Fruit fly (Drosophila melanogaster) whole organism, wandering third instar larva: ENCODE measurements around the gene IFT57.
A peak's percentile ranks its signal among the peaks of the same experiment; 100 is the strongest.

Source experiments
- Abd-B ChIP-seq: fragments of >200 bp; optimal IDR thresholded peaks from 2 replicates; lab custom pipeline; 2017; ENCODE audit warnings: missing biosample characterization, missing genetic modification characterization
- CG32264 ChIP-seq: fragments of 200-800 bp; sonication (Bioruptor generic); optimal IDR thresholded peaks from 2 replicates; lab custom pipeline; 2016; ENCODE audit warnings: missing biosample characterization, missing genetic modification characterization
- CG9705 ChIP-seq: fragments of 200-800 bp; sonication (Bioruptor generic); optimal IDR thresholded peaks from 2 replicates; lab custom pipeline; 2018; ENCODE audit warnings: missing biosample characterization, mild to moderate bottlenecking, missing genetic modification characterization
- CrebA ChIP-seq: fragments of 200-800 bp; sonication (Bioruptor generic); optimal IDR thresholded peaks from 2 replicates; lab custom pipeline; 2016; ENCODE audit warnings: missing biosample characterization, mild to moderate bottlenecking, missing genetic modification characterization, borderline replicate concordance
- Dfd ChIP-seq: fragments of >200 bp; optimal IDR thresholded peaks from 2 replicates; lab custom pipeline; 2017; ENCODE audit warnings: missing biosample characterization, missing genetic modification characterization
- Dif ChIP-seq: fragments of 200-275, 200-300 bp; sonication (Bioruptor generic); optimal IDR thresholded peaks from 2 replicates; lab custom pipeline; 2018; ENCODE audit warnings: missing biosample characterization, missing genetic modification characterization; ENCODE audit not compliant: partially characterized antibody
- HLH106 ChIP-seq: fragments of 200-800 bp; optimal IDR thresholded peaks from 3 replicates; lab custom pipeline; 2019; ENCODE audit warnings: missing biosample characterization, mild to moderate bottlenecking, missing genetic modification characterization, moderate library complexity
- Hnf4 ChIP-seq: fragments of 200-800 bp; sonication (Bioruptor generic); optimal IDR thresholded peaks from 2 replicates; lab custom pipeline; 2016; ENCODE audit warnings: missing biosample characterization, mild to moderate bottlenecking, missing genetic modification characterization
- Hr78 ChIP-seq: fragments of >200 bp; optimal IDR thresholded peaks from 2 replicates; lab custom pipeline; 2017; ENCODE audit warnings: missing biosample characterization, missing genetic modification characterization
- Hr83 ChIP-seq: fragments of 200-300 bp; sonication (Bioruptor generic); optimal IDR thresholded peaks from 2 replicates; lab custom pipeline; 2016; ENCODE audit warnings: missing biosample characterization, mild to moderate bottlenecking, missing genetic modification characterization, moderate library complexity; ENCODE audit not compliant: poor library complexity, severe bottlenecking
- Jra ChIP-seq: sonication (Bioruptor generic); optimal IDR thresholded peaks from 2 replicates; lab custom pipeline; 2016; ENCODE audit warnings: missing biosample characterization, missing genetic modification characterization
- Myc ChIP-seq: fragments of >200 bp; optimal IDR thresholded peaks from 2 replicates; lab custom pipeline; 2017
- N ChIP-seq: fragments of >200 bp; optimal IDR thresholded peaks from 2 replicates; lab custom pipeline; 2018; ENCODE audit warnings: missing biosample characterization, missing external identifiers, missing genetic modification characterization
- OdsH ChIP-seq: fragments of 200-800 bp; sonication (Bioruptor generic); optimal IDR thresholded peaks from 2 replicates; lab custom pipeline; 2016; ENCODE audit warnings: missing biosample characterization, mild to moderate bottlenecking, missing genetic modification characterization
- Rel ChIP-seq, 2 experiments: fragments of 200-800 bp; sonication (Bioruptor generic) in 1 of 2; optimal IDR thresholded peaks; 2 replicates in 1 of 2; 3 replicates in 1 of 2; lab custom pipeline; 2016 to 2019; ENCODE audit warnings: mild to moderate bottlenecking in 2 of 2, missing biosample characterization in 2 of 2, missing genetic modification characterization in 2 of 2, moderate library complexity in 1 of 2
- Sp1 ChIP-seq: fragments of 200-800 bp; sonication (Bioruptor generic); optimal IDR thresholded peaks from 3 replicates; lab custom pipeline; 2019; ENCODE audit warnings: missing biosample characterization, mild to moderate bottlenecking, missing genetic modification characterization, moderate library complexity
- Vsx2 ChIP-seq: fragments of 200-300, 225-300 bp; sonication (Bioruptor generic); optimal IDR thresholded peaks from 2 replicates; lab custom pipeline; 2018; ENCODE audit warnings: missing biosample characterization, missing genetic modification characterization; ENCODE audit not compliant: partially characterized antibody
- br ChIP-seq: fragments of 200-800 bp; sonication (Bioruptor generic); optimal IDR thresholded peaks from 2 replicates; lab custom pipeline; 2016; ENCODE audit warnings: missing biosample characterization, missing genetic modification characterization
- dl ChIP-seq, 2 experiments: fragments of 175-275, 200-275 bp in 1 of 2; fragments of 200-275 bp in 1 of 2; sonication (Bioruptor generic); optimal IDR thresholded peaks; lab custom pipeline; 2018; ENCODE audit warnings: mild to moderate bottlenecking in 2 of 2, missing biosample characterization in 2 of 2, missing genetic modification characterization in 2 of 2, moderate library complexity in 2 of 2; ENCODE audit not compliant: partially characterized antibody in 2 of 2, insufficient read depth in 1 of 2
- ey ChIP-seq: fragments of 200-800 bp; sonication (Bioruptor generic); optimal IDR thresholded peaks from 2 replicates; lab custom pipeline; 2016; ENCODE audit warnings: missing biosample characterization, missing genetic modification characterization
- foxo ChIP-seq, 2 experiments: fragments of 200-800 bp; sonication (Bioruptor generic); optimal IDR thresholded peaks; 2 replicates in 1 of 2; 3 replicates in 1 of 2; lab custom pipeline; 2016 to 2017; ENCODE audit warnings: missing biosample characterization in 2 of 2, missing genetic modification characterization in 2 of 2
- fru ChIP-seq: fragments of 200-800 bp; sonication (Bioruptor generic); optimal IDR thresholded peaks from 3 replicates; lab custom pipeline; 2016; ENCODE audit warnings: missing biosample characterization, mild to moderate bottlenecking, missing genetic modification characterization
- h ChIP-seq: fragments of 200-800 bp; sonication (Bioruptor generic); optimal IDR thresholded peaks from 3 replicates; lab custom pipeline; 2016; ENCODE audit warnings: missing biosample characterization, mild to moderate bottlenecking, missing genetic modification characterization
- jim ChIP-seq: fragments of 175-275, 200-325 bp; sonication (Bioruptor generic); optimal IDR thresholded peaks from 2 replicates; lab custom pipeline; 2016; ENCODE audit warnings: missing biosample characterization, mild to moderate bottlenecking, missing genetic modification characterization
- lola ChIP-seq: fragments of >200 bp; optimal IDR thresholded peaks from 2 replicates; lab custom pipeline; 2017; ENCODE audit warnings: missing biosample characterization, missing genetic modification characterization
- pan ChIP-seq: fragments of >200 bp; optimal IDR thresholded peaks from 2 replicates; lab custom pipeline; 2017
- psq ChIP-seq: fragments of 200-800 bp; sonication (Bioruptor generic); optimal IDR thresholded peaks from 3 replicates; lab custom pipeline; 2017; ENCODE audit warnings: missing biosample characterization, mild to moderate bottlenecking, missing genetic modification characterization, moderate library complexity
- rgr ChIP-seq: fragments of 200-800 bp; sonication (Bioruptor generic); optimal IDR thresholded peaks from 3 replicates; lab custom pipeline; 2016; ENCODE audit warnings: missing biosample characterization, mild to moderate bottlenecking, missing genetic modification characterization
- sage ChIP-seq: fragments of 200-800 bp; sonication (Bioruptor generic); optimal IDR thresholded peaks from 2 replicates; lab custom pipeline; 2016; ENCODE audit warnings: missing biosample characterization, mild to moderate bottlenecking, missing genetic modification characterization
- sv ChIP-seq: fragments of 200-800 bp; sonication (Bioruptor generic); optimal IDR thresholded peaks from 3 replicates; lab custom pipeline; 2016; ENCODE audit warnings: missing biosample characterization, missing genetic modification characterization
- tai ChIP-seq: sonication (Bioruptor generic); optimal IDR thresholded peaks from 2 replicates; lab custom pipeline; 2016; ENCODE audit warnings: missing biosample characterization, missing genetic modification characterization
- usp ChIP-seq: fragments of >200 bp; optimal IDR thresholded peaks from 2 replicates; lab custom pipeline; 2017; ENCODE audit warnings: missing biosample characterization, missing genetic modification characterization
- woc ChIP-seq: sonication (Bioruptor generic); optimal IDR thresholded peaks from 2 replicates; lab custom pipeline; 2016; ENCODE audit warnings: missing biosample characterization, mild to moderate bottlenecking, missing genetic modification characterization

The IFT57 gene

dm6 chr2L:3530186-3530832, at the start of gene IFT57, which contains the start of gene Spindly:
IFT57 (plus strand) TSS chr2L:3530789.
Spindly (minus strand) TSS chr2L:3530317.
- peak; percentile 58 for TF ChIP-seq Myc (lab: Kevin White, UChicago)
- no peak for TF ChIP-seq CG32264 (GFP tag; lab: Kevin White, UChicago)
- TF ChIP-seq, all 38 proteins: peak for 1

- TF ChIP-seq N (GFP tag; lab: Kevin White, UChicago) (no peak), sv (GFP tag; lab: Kevin White, UChicago) (no peak), Myc (lab: Kevin White, UChicago) (no peak), Jra (GFP tag; lab: Kevin White, UChicago) (no peak), jim (GFP tag; lab: Kevin White, UChicago) (no peak), br (GFP tag; lab: Kevin White, UChicago) (no peak), fru (GFP tag; lab: Kevin White, UChicago) (no peak), Dfd (GFP tag; lab: Kevin White, UChicago) (no peak), woc (no peak), Vsx2 (GFP tag; lab: Kevin White, UChicago) (no peak), Abd-B (GFP tag; lab: Kevin White, UChicago) (no peak), tai (GFP tag; lab: Kevin White, UChicago) (no peak), usp (no peak), psq (GFP tag; lab: Kevin White, UChicago) (no peak), Sp1 (GFP tag; lab: Kevin White, UChicago) (no peak), Hnf4 (GFP tag; lab: Kevin White, UChicago) (no peak), Hr83 (GFP tag; lab: Kevin White, UChicago) (no peak), ey (GFP tag; lab: Kevin White, UChicago) (no peak), sage (no peak)
These were observed 48.6 kb upstream of the IFT57 start for dm6 chr2L:3482037-3482436.

- TF ChIP-seq Rel (GFP tag; optimal IDR thresholded peaks at IDR 0.05; lab: Kevin White, UChicago) (no peak), Rel (tag; optimal IDR thresholded peaks at IDR 0.05; lab: Kevin White, UChicago) (no peak), HLH106 (tag; lab: Kevin White, UChicago) (peak; percentile 19), Sp1 (GFP tag; lab: Kevin White, UChicago) (peak; percentile 18)
These were observed 47.9 kb upstream of the IFT57 start for dm6 chr2L:3482712-3483111.

DNA sequence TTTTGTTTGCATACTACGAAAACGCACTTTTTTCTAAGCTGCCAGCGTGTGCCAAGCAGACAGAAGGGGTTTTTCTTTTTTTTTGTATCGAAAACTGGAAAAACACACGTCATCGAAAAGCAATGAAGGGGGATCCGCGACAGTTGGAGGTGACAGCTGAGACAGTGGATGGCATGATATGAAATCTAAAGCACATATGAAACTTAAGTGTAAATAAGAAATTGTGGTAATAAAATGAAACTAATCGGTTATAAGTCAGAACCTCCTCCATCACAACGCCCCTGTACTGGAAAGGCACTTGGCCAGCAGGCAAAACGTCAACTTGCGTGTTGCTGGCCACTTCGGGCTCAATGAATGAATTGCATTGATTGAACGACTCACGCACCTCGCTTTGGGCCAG, 46.9 kb upstream of the IFT57 start:
- TF ChIP-seq Hnf4 (GFP tag; lab: Kevin White, UChicago), result no peak
- no peak for TF ChIP-seq Hr78 (GFP tag; lab: Kevin White, UChicago)
- TF ChIP-seq usp, result no peak
- TF ChIP-seq foxo (GFP tag; optimal IDR thresholded peaks at IDR 0.05; lab: Kevin White, UChicago), result no peak
- TF ChIP-seq Myc (lab: Kevin White, UChicago), result no peak
- no peak for TF ChIP-seq CrebA
- TF ChIP-seq dl (GFP tag; optimal IDR thresholded peaks at IDR 0.05; lab: Kevin White, UChicago; ENCODE audit: insufficient read depth in 1 of 2, partially characterized antibody in 2 of 2), result no peak
- TF ChIP-seq br (GFP tag; lab: Kevin White, UChicago), result no peak
- TF ChIP-seq Hr83 (GFP tag; lab: Kevin White, UChicago), result no peak
- no peak for TF ChIP-seq Dif (GFP tag; lab: Kevin White, UChicago)
- no peak for TF ChIP-seq lola (GFP tag; lab: Kevin White, UChicago)
- TF ChIP-seq h, result no peak
- TF ChIP-seq tai (GFP tag; lab: Kevin White, UChicago), result no peak
- no peak for TF ChIP-seq CG9705 (GFP tag; lab: Kevin White, UChicago)
- TF ChIP-seq OdsH (GFP tag; lab: Kevin White, UChicago), result no peak
- TF ChIP-seq Vsx2 (GFP tag; lab: Kevin White, UChicago), result no peak
- TF ChIP-seq rgr, result no peak
- TF ChIP-seq pan (lab: Kevin White, UChicago), result no peak
- TF ChIP-seq, all 38 proteins: peak for 0
